Fruit fly (Drosophila melanogaster) whole organism, embryonic: ENCODE measurements around the gene mRpL17.

ENCODE experiments used
- Asciz ChIP-seq: fragments of 200-800 bp; sonication (Bioruptor generic); optimal IDR thresholded peaks from 2 replicates; lab custom pipeline; 2017; ENCODE audit warnings: missing biosample characterization, mild to moderate bottlenecking, missing genetic modification characterization, missing genetic modification reagents
- Atf3 ChIP-seq: fragments of 200-800 bp; sonication (Bioruptor generic); optimal IDR thresholded peaks from 3 replicates; lab custom pipeline; 2016; ENCODE audit warnings: missing biosample characterization, missing genetic modification characterization
- B-H1 ChIP-seq: fragments of 200-800 bp; sonication (Bioruptor generic); IDR thresholded peaks from 3 replicates; pipeline ENCODE4 v1.3.6; 2022; ENCODE audit warnings: missing biosample characterization, missing genetic modification characterization
- Blimp-1 ChIP-seq: fragments of 200-800 bp; sonication (Bioruptor generic); optimal IDR thresholded peaks from 3 replicates; lab custom pipeline; 2018; ENCODE audit warnings: missing biosample characterization, missing genetic modification characterization, mild to moderate bottlenecking, moderate library complexity, missing genetic modification reagents
- CG10366 ChIP-seq: fragments of 200-800 bp; sonication (Bioruptor generic); IDR thresholded peaks from 2 replicates; pipeline ENCODE4 v1.3.6; 2022; ENCODE audit warnings: missing biosample characterization, missing genetic modification characterization
- CG10431 ChIP-seq: fragments of 200-800 bp; sonication (Bioruptor generic); optimal IDR thresholded peaks from 3 replicates; lab custom pipeline; 2018; ENCODE audit warnings: missing biosample characterization, mild to moderate bottlenecking, missing genetic modification characterization
- CG10959 ChIP-seq: fragments of 200-800 bp; sonication (Bioruptor generic); IDR thresholded peaks from 2 replicates; pipeline ENCODE4 v1.3.6; 2022; ENCODE audit warnings: missing biosample characterization, missing genetic modification characterization
- CG10979 ChIP-seq: fragments of 200-800 bp; sonication (Bioruptor generic); optimal IDR thresholded peaks from 2 replicates; lab custom pipeline; 2018; ENCODE audit warnings: missing biosample characterization, mild to moderate bottlenecking, missing genetic modification characterization, moderate library complexity
- CG11085 ChIP-seq: fragments of 200-800 bp; sonication (Bioruptor generic); IDR thresholded peaks from 2 replicates; pipeline ENCODE4 v1.3.6; 2022; ENCODE audit warnings: missing biosample characterization, missing genetic modification characterization
- CG12942 ChIP-seq: fragments of 200-800 bp; sonication (Bioruptor generic); optimal IDR thresholded peaks from 3 replicates; lab custom pipeline; 2016; ENCODE audit warnings: missing biosample characterization, missing genetic modification characterization
- CG15514 ChIP-seq: fragments of 200-800 bp; sonication (Bioruptor generic); optimal IDR thresholded peaks from 3 replicates; lab custom pipeline; 2017; ENCODE audit warnings: missing biosample characterization, missing genetic modification characterization, mild to moderate bottlenecking, moderate library complexity, missing genetic modification reagents
- CG1602 ChIP-seq: fragments of 200-800 bp; sonication (Bioruptor generic); optimal IDR thresholded peaks from 3 replicates; lab custom pipeline; 2016; ENCODE audit warnings: missing biosample characterization, missing genetic modification characterization
- CG17359 ChIP-seq: fragments of 200-800 bp; sonication (Bioruptor generic); optimal IDR thresholded peaks from 3 replicates; lab custom pipeline; 2018; ENCODE audit warnings: missing biosample characterization, mild to moderate bottlenecking, missing genetic modification characterization, moderate library complexity
- CG17385 ChIP-seq: fragments of 200-800 bp; sonication (Bioruptor generic); optimal IDR thresholded peaks from 3 replicates; lab custom pipeline; 2018; ENCODE audit warnings: missing biosample characterization, mild to moderate bottlenecking, missing genetic modification characterization
- CG17802 ChIP-seq: fragments of 200-800 bp; sonication (Bioruptor generic); optimal IDR thresholded peaks from 2 replicates; lab custom pipeline; 2018; ENCODE audit warnings: missing biosample characterization, mild to moderate bottlenecking, missing genetic modification characterization, moderate library complexity
- CG32767 ChIP-seq: fragments of 200-800 bp; sonication (Bioruptor generic); IDR thresholded peaks from 2 replicates; pipeline ENCODE4 v1.3.6; 2022; ENCODE audit warnings: missing biosample characterization, missing genetic modification characterization
- CG5953 ChIP-seq: fragments of 200-800 bp; sonication (Bioruptor generic); IDR thresholded peaks from 2 replicates; pipeline ENCODE4 v1.3.6; 2022; ENCODE audit warnings: missing biosample characterization, missing genetic modification characterization
- CG6272 ChIP-seq: fragments of 200-800 bp; sonication (Bioruptor generic); IDR thresholded peaks from 2 replicates; pipeline ENCODE4 v1.3.6; 2022; ENCODE audit warnings: missing biosample characterization, missing genetic modification characterization
- CG6765 ChIP-seq: fragments of 200-800 bp; sonication (Bioruptor generic); optimal IDR thresholded peaks from 3 replicates; lab custom pipeline; 2017; ENCODE audit warnings: missing biosample characterization, mild to moderate bottlenecking, missing genetic modification characterization
- CG7271 ChIP-seq: fragments of 200-800 bp; sonication (Bioruptor generic); optimal IDR thresholded peaks from 2 replicates; lab custom pipeline; 2018; ENCODE audit warnings: missing biosample characterization, mild to moderate bottlenecking, missing genetic modification characterization, moderate library complexity
- CG7786 ChIP-seq: fragments of 200-800 bp; sonication (Bioruptor generic); optimal IDR thresholded peaks from 2 replicates; lab custom pipeline; 2016; ENCODE audit warnings: missing biosample characterization, missing genetic modification characterization
- CG7963 ChIP-seq: fragments of 200-800 bp; sonication (Bioruptor generic); IDR thresholded peaks from 3 replicates; pipeline ENCODE4 v1.3.6; 2022; ENCODE audit warnings: missing biosample characterization, missing genetic modification characterization; ENCODE audit not compliant: partially characterized antibody
- CG8089 ChIP-seq: fragments of 200-800 bp; sonication (Bioruptor generic); optimal IDR thresholded peaks from 3 replicates; lab custom pipeline; 2016; ENCODE audit warnings: missing biosample characterization, missing genetic modification characterization
- CG9215 ChIP-seq: fragments of 200-800 bp; sonication (Bioruptor generic); IDR thresholded peaks from 2 replicates; pipeline ENCODE4 v1.3.6; 2022; ENCODE audit warnings: missing biosample characterization, missing genetic modification characterization
- CG9876 ChIP-seq: fragments of 200-800 bp; sonication (Bioruptor generic); optimal IDR thresholded peaks from 2 replicates; lab custom pipeline; 2016; ENCODE audit warnings: missing biosample characterization, missing genetic modification characterization
- Dbx ChIP-seq: fragments of 200-800 bp; sonication (Bioruptor generic); IDR thresholded peaks from 3 replicates; pipeline ENCODE4 v1.3.6; 2022; ENCODE audit warnings: missing biosample characterization, missing genetic modification characterization
- Hand ChIP-seq: fragments of 200-800 bp; sonication (Bioruptor generic); optimal IDR thresholded peaks from 2 replicates; lab custom pipeline; 2017; ENCODE audit warnings: mild to moderate bottlenecking, missing biosample characterization, missing genetic modification reagents, missing genetic modification characterization
- Hmr ChIP-seq: fragments of 200-800 bp; sonication (Bioruptor generic); optimal IDR thresholded peaks from 3 replicates; lab custom pipeline; 2017; ENCODE audit warnings: mild to moderate bottlenecking, missing biosample characterization, missing genetic modification reagents, missing genetic modification characterization
- Mes4 ChIP-seq: fragments of 200-800 bp; sonication (Bioruptor generic); optimal IDR thresholded peaks from 2 replicates; lab custom pipeline; 2016; ENCODE audit warnings: missing biosample characterization, missing genetic modification characterization
- NC2β ChIP-seq: fragments of 200-800 bp; sonication (Bioruptor generic); optimal IDR thresholded peaks from 2 replicates; lab custom pipeline; 2016; ENCODE audit warnings: missing biosample characterization, missing genetic modification characterization
- Usf ChIP-seq: fragments of 200-800 bp; sonication (Bioruptor generic); optimal IDR thresholded peaks from 2 replicates; lab custom pipeline; 2017; ENCODE audit warnings: missing genotype, missing biosample characterization, missing genetic modification characterization
- ase ChIP-seq: fragments of 200-800 bp; sonication (Bioruptor generic); IDR thresholded peaks from 3 replicates; pipeline ENCODE4 v1.3.6; 2022; ENCODE audit warnings: missing biosample characterization, missing genetic modification characterization
- danr ChIP-seq: fragments of 200-800 bp; sonication (Bioruptor generic); IDR thresholded peaks from 2 replicates; pipeline ENCODE4 v1.3.6; 2022; ENCODE audit warnings: missing biosample characterization, missing genetic modification characterization
- ems ChIP-seq: fragments of 200-800 bp; sonication (Bioruptor generic); optimal IDR thresholded peaks from 3 replicates; lab custom pipeline; 2016; ENCODE audit warnings: missing biosample characterization, missing genetic modification characterization
- fru ChIP-seq: fragments of >200 bp; optimal IDR thresholded peaks from 2 replicates; lab custom pipeline; 2017
- gsb ChIP-seq: fragments of 200-800 bp; sonication (Bioruptor generic); IDR thresholded peaks from 2 replicates; pipeline ENCODE4 v1.3.6; 2022; ENCODE audit warnings: missing biosample characterization, missing genetic modification characterization
- her ChIP-seq: fragments of 200-800 bp; sonication (Bioruptor generic); optimal IDR thresholded peaks from 2 replicates; lab custom pipeline; 2016; ENCODE audit warnings: missing biosample characterization, missing genetic modification characterization
- hth ChIP-seq: fragments of >200 bp; optimal IDR thresholded peaks from 2 replicates; lab custom pipeline; 2017; ENCODE audit warnings: inconsistent platforms
- jumu ChIP-seq: fragments of 200-800 bp; sonication (Bioruptor generic); optimal IDR thresholded peaks from 3 replicates; lab custom pipeline; 2016; ENCODE audit warnings: missing biosample characterization, missing genetic modification characterization
- pfk ChIP-seq: fragments of 200-800 bp; sonication (Bioruptor generic); optimal IDR thresholded peaks from 2 replicates; lab custom pipeline; 2018; ENCODE audit warnings: missing biosample characterization, mild to moderate bottlenecking, missing genetic modification characterization, moderate library complexity
- phol ChIP-seq: fragments of 200-800 bp; sonication (Bioruptor generic); optimal IDR thresholded peaks from 3 replicates; lab custom pipeline; 2018; ENCODE audit warnings: missing biosample characterization, mild to moderate bottlenecking, missing genetic modification characterization, moderate library complexity
- pita ChIP-seq: fragments of 200-800 bp; sonication (Bioruptor generic); optimal IDR thresholded peaks from 2 replicates; lab custom pipeline; 2017; ENCODE audit warnings: missing biosample characterization, mild to moderate bottlenecking, missing genetic modification characterization
- sug ChIP-seq: fragments of 200-800 bp; optimal IDR thresholded peaks from 2 replicates; lab custom pipeline; 2019; ENCODE audit warnings: missing biosample characterization, mild to moderate bottlenecking, missing genetic modification characterization, moderate library complexity
- tap ChIP-seq: fragments of 200-800 bp; optimal IDR thresholded peaks from 3 replicates; lab custom pipeline; 2019; ENCODE audit warnings: missing biosample characterization, mild to moderate bottlenecking, missing genetic modification characterization, moderate library complexity
- tll ChIP-seq, 2 experiments: fragments of 200-800 bp in 1 of 2; fragments of >200 bp in 1 of 2; sonication (Bioruptor generic) in 1 of 2; optimal IDR thresholded peaks; 2 replicates each; lab custom pipeline; 2017 to 2019; ENCODE audit warnings: missing biosample characterization in 2 of 2, missing genetic modification characterization in 2 of 2, mild to moderate bottlenecking in 1 of 2, moderate library complexity in 1 of 2
- ttk ChIP-seq: fragments of 200-800 bp; sonication (Bioruptor generic); IDR thresholded peaks from 2 replicates; pipeline ENCODE4 v2.1.2; 2022; ENCODE audit warnings: missing biosample characterization, missing genetic modification characterization
- usp ChIP-seq: fragments of >200 bp; optimal IDR thresholded peaks from 2 replicates; lab custom pipeline; 2017; ENCODE audit warnings: missing biosample characterization, missing genetic modification characterization
- wor ChIP-seq: fragments of 200-800 bp; sonication (Bioruptor generic); IDR thresholded peaks from 2 replicates; pipeline ENCODE4 v1.3.6; 2022; ENCODE audit warnings: missing biosample characterization, missing genetic modification characterization
- zf30C ChIP-seq: fragments of 200-800 bp; sonication (Bioruptor generic); optimal IDR thresholded peaks from 3 replicates; lab custom pipeline; 2018; ENCODE audit warnings: missing biosample characterization, mild to moderate bottlenecking, missing genetic modification characterization

Gene mRpL17

dm6 chr3L:223019-223902 is 41.3 kb upstream of the mRpL17 start, which contains the start of the genes pyx and CG33229 (continued):
- TF ChIP-seq CG1602 = peak; percentile 86
- TF ChIP-seq Mes4 (GFP tag; lab: Kevin White, UChicago) = peak; percentile 57
- TF ChIP-seq ttk = peak; percentile 66
- TF ChIP-seq CG5953 = peak; percentile 69
- peak; percentile 83 for TF ChIP-seq CG7786 (GFP tag; lab: Kevin White, UChicago)
- peak; percentile 80 for TF ChIP-seq CG10366 (GFP tag; lab: Robert Waterston, UW)
- peak; percentile 64 for TF ChIP-seq Asciz (GFP tag; lab: Kevin White, UChicago)
- TF ChIP-seq CG11085 (GFP tag; lab: Robert Waterston, UW) = peak; percentile 72
- TF ChIP-seq her = peak; percentile 28
- peak; percentile 93 for TF ChIP-seq zf30C (GFP tag; lab: Kevin White, UChicago)
- peak; percentile 73 for TF ChIP-seq danr (GFP tag; lab: Robert Waterston, UW)
- TF ChIP-seq tll (GFP tag; optimal IDR thresholded peaks at IDR 0.05; lab: Kevin White, UChicago) = no peak
- TF ChIP-seq phol (tag; lab: Kevin White, UChicago) = peak; percentile 90
- TF ChIP-seq Dbx = peak; percentile 86
- no peak for TF ChIP-seq Blimp-1 (GFP tag; lab: Kevin White, UChicago)
- peak; percentile 77 for TF ChIP-seq ems (GFP tag; lab: Kevin White, UChicago)
- TF ChIP-seq CG8089 (GFP tag; lab: Kevin White, UChicago) = peak; percentile 66
- peak; percentile 80 for TF ChIP-seq Hmr (GFP tag; lab: Kevin White, UChicago)
- peak; percentile 79 for TF ChIP-seq CG6765
- TF ChIP-seq CG10979 (tag; lab: Kevin White, UChicago) = peak; percentile 73
- no peak for TF ChIP-seq CG7963 (GFP tag; lab: Robert Waterston, UW)
- TF ChIP-seq jumu = peak; percentile 70
- peak; percentile 60; the same call in 2 of the 3 replicates for TF ChIP-seq B-H1 (GFP tag; lab: Robert Waterston, UW)
- peak; percentile 65 for TF ChIP-seq CG15514
- no peak for TF ChIP-seq hth (lab: Kevin White, UChicago)
- TF ChIP-seq pita (GFP tag; lab: Kevin White, UChicago) = no peak
- peak; percentile 78 for TF ChIP-seq CG9876 (GFP tag; lab: Kevin White, UChicago)
- 0 out of 2 replicates have a peak, but pooled peaks have one; percentile 21 for TF ChIP-seq CG10959
- TF ChIP-seq usp = no peak
- TF ChIP-seq NC2β (GFP tag; lab: Kevin White, UChicago) = peak; percentile 53
- peak; percentile 75 for TF ChIP-seq gsb
- TF ChIP-seq tap (tag; lab: Kevin White, UChicago) = peak; percentile 62
- no peak for TF ChIP-seq fru (lab: Kevin White, UChicago)
- TF ChIP-seq pfk (GFP tag; lab: Kevin White, UChicago) = no peak
- peak; percentile 68 for TF ChIP-seq CG17385 (GFP tag; lab: Kevin White, UChicago)
- TF ChIP-seq CG10431 (GFP tag; lab: Kevin White, UChicago) = peak; percentile 78
- peak; percentile 71 for TF ChIP-seq ase
- TF ChIP-seq CG17359 (tag; lab: Kevin White, UChicago) = peak; percentile 78
- peak; percentile 77 for TF ChIP-seq CG6272
- peak; percentile 35 for TF ChIP-seq CG17802 (tag; lab: Kevin White, UChicago)
- peak; percentile 8; the same call in 1 of the 2 replicates for TF ChIP-seq CG32767 (GFP tag; lab: Robert Waterston, UW)
- TF ChIP-seq Usf (GFP tag; lab: Kevin White, UChicago) = peak; percentile 86
- peak; percentile 85 for TF ChIP-seq CG12942 (GFP tag; lab: Kevin White, UChicago)
- TF ChIP-seq wor (GFP tag; lab: Robert Waterston, UW) = peak; percentile 68
- TF ChIP-seq CG7271 (tag; lab: Kevin White, UChicago) = no peak
- TF ChIP-seq sug (tag; lab: Kevin White, UChicago) = peak; percentile 92
- peak; percentile 80 for TF ChIP-seq Atf3
- TF ChIP-seq Hand = peak; percentile 63
- TF ChIP-seq CG9215 (GFP tag; lab: Robert Waterston, UW) = peak; percentile 87
